Fruit fly (Drosophila melanogaster): ENCODE results near the gene pins.

pins gene

dm6 chr3R:27605534-27606250 is 23.1 kb downstream of the pins start:
- TF ChIP-seq CG32121 (GFP tag; IDR thresholded peaks at IDR 0.05) (no peak), rn (GFP tag; IDR thresholded peaks at IDR 0.05) (no peak), gl (tag; optimal IDR thresholded peaks at IDR 0.05) (no peak), CG15710 (tag; optimal IDR thresholded peaks at IDR 0.05) (peak; percentile 15), EcR (GFP tag; optimal IDR thresholded peaks at IDR 0.05) (peak; percentile 82)

- TF ChIP-seq CG9948 (tag; optimal IDR thresholded peaks at IDR 0.05) (peak; percentile 3), CG34367 (tag; optimal IDR thresholded peaks at IDR 0.05) (peak; percentile 30), fd96Ca (GFP tag; IDR thresholded peaks at IDR 0.05) (peak; percentile 56; the same call in 2 of the 3 replicates), rn (GFP tag; IDR thresholded peaks at IDR 0.05) (peak; percentile 38; the same call in 1 of the 2 replicates), CG14655 (GFP tag; optimal IDR thresholded peaks at IDR 0.05) (peak; percentile 68), CG15710 (tag; optimal IDR thresholded peaks at IDR 0.05) (peak; percentile 64), Snoo (tag; optimal IDR thresholded peaks at IDR 0.05) (peak; percentile 50), CG10348 (GFP tag; IDR thresholded peaks at IDR 0.05) (0 out of 2 replicates have a peak, but pooled peaks have one; percentile 12), CG32121 (GFP tag; IDR thresholded peaks at IDR 0.05) (peak; percentile 59), Ets98B (GFP tag; IDR thresholded peaks at IDR 0.05) (peak; percentile 62), CG12605 (GFP tag; IDR thresholded peaks at IDR 0.05) (no peak), CG8301 (tag; optimal IDR thresholded peaks at IDR 0.05) (peak; percentile 32), CG8159 (tag; optimal IDR thresholded peaks at IDR 0.05) (peak; percentile 52), Pif1A (GFP tag; optimal IDR thresholded peaks at IDR 0.05) (peak; percentile 44), gl (tag; optimal IDR thresholded peaks at IDR 0.05) (no peak), CG13204 (GFP tag; optimal IDR thresholded peaks at IDR 0.05) (no peak), CG17806 (tag; optimal IDR thresholded peaks at IDR 0.05) (peak; percentile 37), EcR (GFP tag; optimal IDR thresholded peaks at IDR 0.05) (no peak), CG4496 (GFP tag; IDR thresholded peaks at IDR 0.05) (peak; percentile 81), D1 (tag; optimal IDR thresholded peaks at IDR 0.05) (no peak), Pif1B (GFP tag; optimal IDR thresholded peaks at IDR 0.05) (peak; percentile 47)
Measured at dm6 chr3R:27607218-27607929, 24.7 kb downstream of the pins start, which contains the start of the genes dsd and Tusp. Gene dsd, minus strand, starts transcription at chr3R:27607396. Gene Tusp, plus strand, starts transcription at chr3R:27607879.

dm6 chr3R:27608000-27608399 is 25.4 kb downstream of the pins start:
- TF ChIP-seq Ets98B (GFP tag; IDR thresholded peaks at IDR 0.05) (0 out of 2 replicates have a peak, but pooled peaks have one; percentile 13), Snoo (tag; optimal IDR thresholded peaks at IDR 0.05) (no peak)

DNA sequence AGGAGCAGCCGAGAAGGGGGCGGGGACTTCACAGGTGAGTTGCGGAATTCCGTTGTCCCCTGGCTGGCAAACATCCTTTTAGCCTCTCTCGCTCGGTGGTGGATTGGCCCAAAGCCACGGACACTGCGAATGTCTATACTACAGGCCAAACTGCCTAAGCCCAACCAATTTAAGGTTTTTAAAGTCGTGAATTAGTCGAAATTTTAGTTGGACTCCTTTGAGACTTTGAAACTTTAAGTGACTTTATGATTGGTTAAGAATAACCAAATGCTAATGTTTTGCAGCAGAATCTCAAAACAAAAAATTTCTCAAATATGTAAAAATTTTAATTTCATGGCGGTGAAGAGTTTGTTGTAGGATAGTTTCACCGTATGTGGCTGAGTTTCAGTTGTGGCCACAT is 25.9 kb downstream of the pins start:
- TF ChIP-seq fd96Ca (GFP tag; IDR thresholded peaks at IDR 0.05), result 0 out of 3 replicates have a peak, but pooled peaks have one; percentile 8
- no peak for TF ChIP-seq CG9948 (tag; optimal IDR thresholded peaks at IDR 0.05)
- no peak for TF ChIP-seq gl (tag; optimal IDR thresholded peaks at IDR 0.05)
- TF ChIP-seq rn (GFP tag; IDR thresholded peaks at IDR 0.05), result no peak
- TF ChIP-seq CG14655 (GFP tag; optimal IDR thresholded peaks at IDR 0.05), result no peak
- no peak for TF ChIP-seq CG34367 (tag; optimal IDR thresholded peaks at IDR 0.05)

dm6 chr3R:27609118-27610042 is 26.7 kb downstream of the pins start:
- no peak for TF ChIP-seq CG13204 (GFP tag; optimal IDR thresholded peaks at IDR 0.05)
- no peak for TF ChIP-seq Snoo (tag; optimal IDR thresholded peaks at IDR 0.05)
- TF ChIP-seq Ets98B (GFP tag; IDR thresholded peaks at IDR 0.05), result no peak
- no peak for TF ChIP-seq CG15710 (tag; optimal IDR thresholded peaks at IDR 0.05)
- no peak for TF ChIP-seq CG10348 (GFP tag; IDR thresholded peaks at IDR 0.05)
- TF ChIP-seq CG32121 (GFP tag; IDR thresholded peaks at IDR 0.05), result no peak
- TF ChIP-seq CG4496 (GFP tag; IDR thresholded peaks at IDR 0.05), result no peak
- TF ChIP-seq CG9948 (tag; optimal IDR thresholded peaks at IDR 0.05), result no peak
- TF ChIP-seq D1 (tag; optimal IDR thresholded peaks at IDR 0.05), result no peak

DNA sequence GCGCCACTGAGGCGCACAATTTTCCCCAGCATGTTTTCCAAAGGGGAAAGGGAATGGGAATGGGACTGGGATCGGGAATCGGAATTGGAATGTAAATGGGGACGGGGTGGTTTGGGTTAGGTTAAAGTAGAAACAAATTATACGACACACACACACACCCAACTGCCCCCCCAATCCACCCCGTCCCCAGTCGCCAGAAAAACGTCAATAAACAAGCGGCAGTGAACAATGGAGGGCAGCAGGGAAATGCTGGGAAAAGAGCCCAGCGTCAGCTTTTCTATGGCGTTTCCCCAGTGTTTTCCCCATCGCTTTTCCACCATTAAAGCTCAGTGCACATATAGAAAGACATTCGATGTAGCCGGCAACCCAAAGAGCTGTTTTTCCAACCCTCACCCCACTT is 28.0 kb downstream of the pins start:
- TF ChIP-seq CG32121 (GFP tag; IDR thresholded peaks at IDR 0.05) (no peak), CG17806 (tag; optimal IDR thresholded peaks at IDR 0.05) (no peak), CG8301 (tag; optimal IDR thresholded peaks at IDR 0.05) (no peak), CG10348 (GFP tag; IDR thresholded peaks at IDR 0.05) (no peak), CG12605 (GFP tag; IDR thresholded peaks at IDR 0.05) (no peak), CG8159 (tag; optimal IDR thresholded peaks at IDR 0.05) (no peak), CG14655 (GFP tag; optimal IDR thresholded peaks at IDR 0.05) (no peak), Pif1A (GFP tag; optimal IDR thresholded peaks at IDR 0.05) (no peak), Pif1B (GFP tag; optimal IDR thresholded peaks at IDR 0.05) (no peak), CG9948 (tag; optimal IDR thresholded peaks at IDR 0.05) (no peak), CG4496 (GFP tag; IDR thresholded peaks at IDR 0.05) (no peak), CG34367 (tag; optimal IDR thresholded peaks at IDR 0.05) (no peak), Snoo (tag; optimal IDR thresholded peaks at IDR 0.05) (no peak), CG15710 (tag; optimal IDR thresholded peaks at IDR 0.05) (no peak), Ets98B (GFP tag; IDR thresholded peaks at IDR 0.05) (no peak), EcR (GFP tag; optimal IDR thresholded peaks at IDR 0.05) (no peak), D1 (tag; optimal IDR thresholded peaks at IDR 0.05) (no peak), gl (tag; optimal IDR thresholded peaks at IDR 0.05) (no peak)
